Worm (Caenorhabditis elegans) whole organism, late embryonic: Measurements from ENCODE around the gene C33D9.13.
A peak's percentile ranks its signal among the peaks of the same experiment; 100 is the strongest.

Source experiments
- C08G9.2 ChIP-seq: sonication (generic microtip); optimal IDR thresholded peaks from 2 replicates; lab custom pipeline; 2016; ENCODE audit warnings: mild to moderate bottlenecking, missing genetic modification characterization, moderate library complexity, missing compliant biosample characterization
- C38D4.7 ChIP-seq: fragments of 200-800 bp; sonication (Bioruptor generic); optimal IDR thresholded peaks from 2 replicates; lab custom pipeline; 2018; ENCODE audit warnings: mild to moderate bottlenecking, missing genetic modification characterization, moderate library complexity, missing compliant biosample characterization
- K09A11.1 ChIP-seq: sonication (generic microtip); optimal IDR thresholded peaks from 2 replicates; lab custom pipeline; 2017; ENCODE audit warnings: antibody characterized with exemption, mild to moderate bottlenecking, missing genetic modification characterization, missing compliant biosample characterization; ENCODE audit not compliant: insufficient read depth
- ama-1 ChIP-seq: fragments of 150-350 bp; optimal IDR thresholded peaks from 2 replicates; lab custom pipeline; 2014
- ceh-14 ChIP-seq: sonication (generic microtip); optimal IDR thresholded peaks from 2 replicates; lab custom pipeline; 2016; ENCODE audit warnings: missing genotype, missing genetic modification characterization, missing compliant biosample characterization
- ceh-18 ChIP-seq: sonication (generic microtip); optimal IDR thresholded peaks from 2 replicates; lab custom pipeline; 2016; ENCODE audit warnings: missing genetic modification characterization, missing compliant biosample characterization
- ceh-2 ChIP-seq: sonication (generic microtip); optimal IDR thresholded peaks from 2 replicates; lab custom pipeline; 2016; ENCODE audit warnings: missing genotype, missing genetic modification characterization, missing compliant biosample characterization
- ceh-22 ChIP-seq: sonication (generic microtip); optimal IDR thresholded peaks from 2 replicates; lab custom pipeline; 2017; ENCODE audit warnings: missing biosample characterization, missing genetic modification characterization
- ceh-31 ChIP-seq: sonication (generic microtip); optimal IDR thresholded peaks from 2 replicates; lab custom pipeline; 2016; ENCODE audit warnings: missing genetic modification characterization, missing compliant biosample characterization
- ceh-34 ChIP-seq: sonication (generic microtip); optimal IDR thresholded peaks from 2 replicates; lab custom pipeline; 2016; ENCODE audit warnings: mild to moderate bottlenecking, missing genetic modification characterization, missing compliant biosample characterization
- ceh-48 ChIP-seq: sonication (generic microtip); optimal IDR thresholded peaks from 2 replicates; lab custom pipeline; 2016; ENCODE audit warnings: missing genetic modification characterization, inconsistent platforms, missing compliant biosample characterization
- ceh-6 ChIP-seq: fragments of 200-800 bp; sonication (Bioruptor generic); optimal IDR thresholded peaks from 2 replicates; lab custom pipeline; 2018; ENCODE audit warnings: mild to moderate bottlenecking, missing genetic modification characterization, missing compliant biosample characterization
- dmd-4 ChIP-seq: sonication (generic microtip); optimal IDR thresholded peaks from 2 replicates; lab custom pipeline; 2016; ENCODE audit warnings: borderline replicate concordance, missing genetic modification characterization, missing compliant biosample characterization
- elt-2 ChIP-seq: sonication (generic microtip); optimal IDR thresholded peaks from 2 replicates; lab custom pipeline; 2016; ENCODE audit warnings: missing genetic modification reagents, missing genetic modification characterization, missing compliant biosample characterization
- elt-4 ChIP-seq: sonication (generic microtip); optimal IDR thresholded peaks from 2 replicates; lab custom pipeline; 2016; ENCODE audit warnings: missing genetic modification characterization, missing compliant biosample characterization
- ets-4 ChIP-seq: sonication (generic microtip); optimal IDR thresholded peaks from 2 replicates; lab custom pipeline; 2016; ENCODE audit warnings: missing genetic modification characterization, missing compliant biosample characterization
- fkh-10 ChIP-seq: fragments of 150-350 bp; optimal IDR thresholded peaks from 2 replicates; lab custom pipeline; 2014; ENCODE audit warnings: missing biosample characterization, missing genetic modification reagents, missing genetic modification characterization
- fkh-6 ChIP-seq: sonication (generic microtip); optimal IDR thresholded peaks from 2 replicates; lab custom pipeline; 2016; ENCODE audit warnings: missing genetic modification characterization, missing compliant biosample characterization
- gmeb-2 ChIP-seq: sonication (generic microtip); optimal IDR thresholded peaks from 2 replicates; lab custom pipeline; 2016; ENCODE audit warnings: missing genetic modification characterization, inconsistent platforms, missing compliant biosample characterization
- hlh-13 ChIP-seq: fragments of 200-800 bp; sonication (Bioruptor generic); optimal IDR thresholded peaks from 2 replicates; lab custom pipeline; 2018; ENCODE audit warnings: mild to moderate bottlenecking, missing genetic modification characterization, missing compliant biosample characterization
- hlh-30 ChIP-seq: sonication (generic microtip); optimal IDR thresholded peaks from 2 replicates; lab custom pipeline; 2017; ENCODE audit warnings: antibody characterized with exemption, missing genetic modification characterization, missing compliant biosample characterization; ENCODE audit not compliant: insufficient read depth
- hlh-6 ChIP-seq: sonication (generic microtip); optimal IDR thresholded peaks from 2 replicates; lab custom pipeline; 2016; ENCODE audit warnings: missing genotype, missing genetic modification characterization, missing compliant biosample characterization
- hlh-8 ChIP-seq: sonication (generic microtip); optimal IDR thresholded peaks from 2 replicates; lab custom pipeline; 2016; ENCODE audit warnings: missing genotype, missing genetic modification characterization, missing compliant biosample characterization
- madf-2 ChIP-seq: sonication (generic microtip); optimal IDR thresholded peaks from 2 replicates; lab custom pipeline; 2017; ENCODE audit warnings: missing genetic modification characterization, missing compliant biosample characterization
- nfya-1 ChIP-seq: sonication (generic microtip); optimal IDR thresholded peaks from 2 replicates; lab custom pipeline; 2017; ENCODE audit warnings: missing genetic modification characterization, mild to moderate bottlenecking, missing compliant biosample characterization, antibody characterized with exemption, moderate library complexity
- nhr-232 ChIP-seq: sonication (generic microtip); optimal IDR thresholded peaks from 2 replicates; lab custom pipeline; 2016; ENCODE audit warnings: missing genetic modification characterization, missing compliant biosample characterization
- odd-2 ChIP-seq: sonication (generic microtip); optimal IDR thresholded peaks from 2 replicates; lab custom pipeline; 2017; ENCODE audit warnings: antibody characterized with exemption, mild to moderate bottlenecking, missing genetic modification characterization, missing compliant biosample characterization
- pha-2 ChIP-seq: sonication (generic microtip); optimal IDR thresholded peaks from 2 replicates; lab custom pipeline; 2017; ENCODE audit warnings: mild to moderate bottlenecking, missing genetic modification characterization, missing compliant biosample characterization
- pha-4 ChIP-seq: fragments of 150-350 bp; optimal IDR thresholded peaks from 2 replicates; lab custom pipeline; 2018; ENCODE audit warnings: missing biosample characterization, missing genetic modification reagents, missing genetic modification characterization
- rnt-1 ChIP-seq: sonication (generic microtip); optimal IDR thresholded peaks from 2 replicates; lab custom pipeline; 2016; ENCODE audit warnings: missing genetic modification characterization, missing compliant biosample characterization
- sdc-2 ChIP-seq: sonication (generic microtip); optimal IDR thresholded peaks from 2 replicates; lab custom pipeline; 2016; ENCODE audit warnings: missing genotype, missing genetic modification characterization, missing compliant biosample characterization
- sox-4 ChIP-seq: sonication (generic microtip); optimal IDR thresholded peaks from 2 replicates; lab custom pipeline; 2017; ENCODE audit warnings: mild to moderate bottlenecking, missing genetic modification characterization, inconsistent platforms, missing compliant biosample characterization
- syd-9 ChIP-seq: sonication (generic microtip); optimal IDR thresholded peaks from 2 replicates; lab custom pipeline; 2016; ENCODE audit warnings: mild to moderate bottlenecking, missing genetic modification characterization, moderate library complexity, missing compliant biosample characterization
- tbx-2 ChIP-seq: sonication (generic microtip); optimal IDR thresholded peaks from 2 replicates; lab custom pipeline; 2016; ENCODE audit warnings: missing genetic modification characterization, missing compliant biosample characterization
- unc-3 ChIP-seq, 2 experiments: fragments of 200-800 bp in 1 of 2; sonication (Bioruptor generic) in 1 of 2; sonication (generic microtip) in 1 of 2; conservative IDR thresholded peaks in 1 of 2; optimal IDR thresholded peaks in 1 of 2; 2 replicates each; pipeline versions ENCODE4 v1.3.6 to Lab custom; 2016 to 2022; ENCODE audit warnings: missing compliant biosample characterization in 2 of 2, missing genetic modification characterization in 2 of 2, missing genetic modification reagents in 1 of 2
- unc-42 ChIP-seq: sonication (generic microtip); optimal IDR thresholded peaks from 2 replicates; lab custom pipeline; 2016; ENCODE audit warnings: missing genotype, missing genetic modification characterization, missing compliant biosample characterization

Gene C33D9.13

DNA sequence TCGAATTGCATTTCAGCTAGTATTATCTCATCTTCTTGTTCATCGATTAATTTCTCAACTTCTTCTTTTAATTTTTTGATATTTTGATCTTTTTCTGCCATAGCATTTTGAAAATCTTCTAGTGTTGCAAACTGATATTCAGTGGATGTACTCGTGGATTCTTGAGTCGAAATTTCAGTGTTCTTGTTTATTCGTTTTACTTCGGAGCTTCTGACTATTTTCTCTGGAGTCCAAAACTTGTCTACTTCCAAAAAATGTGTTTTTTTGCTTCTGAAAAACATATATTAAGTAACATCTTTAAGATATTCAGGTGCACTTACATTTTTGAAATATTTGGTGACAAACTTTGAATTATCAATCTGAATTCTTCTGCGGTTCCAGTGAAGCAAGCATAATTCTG, 15.5 kb downstream of the C33D9.13 start, which contains the start of gene F20C5.5:
Gene F20C5.5 (minus strand): TSS at position 101 of the 400 bp plus-strand sequence.
- TF ChIP-seq ceh-2 (tag; lab: Kevin White, UChicago) (no peak), C38D4.7 (GFP tag; lab: Kevin White, UChicago) (no peak), fkh-6 (tag; lab: Kevin White, UChicago) (no peak), ceh-31 (tag; lab: Kevin White, UChicago) (no peak), K09A11.1 (tag; lab: Kevin White, UChicago) (no peak), ceh-22 (tag; lab: Kevin White, UChicago) (no peak), rnt-1 (tag; lab: Kevin White, UChicago) (no peak), gmeb-2 (tag; lab: Kevin White, UChicago) (no peak)

DNA sequence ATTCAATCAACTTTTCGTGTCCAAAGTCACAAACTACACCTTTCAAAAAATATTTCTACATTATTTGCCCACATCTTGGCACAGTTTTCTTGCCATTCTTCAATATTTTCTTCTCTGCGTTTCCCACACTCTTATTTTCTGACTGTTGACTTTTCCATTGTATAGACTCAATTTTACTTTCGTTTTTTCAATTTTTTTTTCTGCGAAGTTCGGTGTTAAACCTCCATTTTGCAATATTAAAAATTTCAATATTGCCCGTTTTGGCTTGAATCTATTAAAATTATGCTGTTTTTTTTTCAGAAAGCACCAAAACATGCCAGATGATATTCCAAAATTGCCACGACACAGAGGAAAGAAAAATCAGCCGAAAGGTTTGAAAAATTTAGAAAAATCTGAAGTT, 20.5 kb downstream of the C33D9.13 start, which contains the start of gene cdc-50.B:
Gene cdc-50.B (plus strand): TSS at position 301 of the 400 bp plus-strand sequence.
- TF ChIP-seq unc-3 (GFP tag; conservative IDR thresholded peaks at IDR 0.05; lab: Robert Waterston, UW), result no peak
- no peak for TF ChIP-seq unc-3 (tag; optimal IDR thresholded peaks at IDR 0.05; lab: Kevin White, UChicago)
- no peak for TF ChIP-seq elt-4 (tag; lab: Kevin White, UChicago)
- no peak for TF ChIP-seq unc-42 (tag; lab: Kevin White, UChicago)

DNA sequence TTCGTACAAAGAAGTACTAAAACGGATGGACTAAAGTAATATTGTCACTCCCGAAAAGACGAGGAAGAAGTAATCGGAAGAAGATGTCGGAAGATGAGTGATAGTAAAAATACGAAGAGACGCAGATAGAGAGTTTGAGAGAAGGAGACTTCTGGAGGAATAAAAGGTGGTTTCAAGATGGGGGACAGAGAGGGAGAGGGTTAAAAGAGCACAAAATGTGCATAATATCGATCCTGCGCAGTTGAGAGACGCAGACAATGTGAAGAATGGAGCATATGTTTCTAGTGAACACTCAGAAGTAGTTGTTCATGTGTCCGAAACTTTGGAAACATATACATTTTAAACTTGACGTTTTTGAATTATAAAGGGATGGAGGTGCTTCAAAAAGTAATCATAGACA, 22.6 kb downstream of the C33D9.13 start:
- TF ChIP-seq ceh-48 (tag; lab: Kevin White, UChicago) (peak; percentile 92), ceh-34 (tag; lab: Kevin White, UChicago) (peak; percentile 49), ceh-14 (no peak), unc-42 (tag; lab: Kevin White, UChicago) (peak; percentile 84), C08G9.2 (no peak), ceh-18 (tag; lab: Kevin White, UChicago) (peak; percentile 20), hlh-8 (tag; lab: Kevin White, UChicago) (peak; percentile 69), pha-4 (tag; lab: Kevin White, UChicago) (no peak), tbx-2 (peak; percentile 44), nfya-1 (tag; lab: Kevin White, UChicago) (peak; percentile 52), ceh-31 (tag; lab: Kevin White, UChicago) (peak; percentile 82), K09A11.1 (tag; lab: Kevin White, UChicago) (no peak), hlh-13 (no peak), madf-2 (no peak)

DNA sequence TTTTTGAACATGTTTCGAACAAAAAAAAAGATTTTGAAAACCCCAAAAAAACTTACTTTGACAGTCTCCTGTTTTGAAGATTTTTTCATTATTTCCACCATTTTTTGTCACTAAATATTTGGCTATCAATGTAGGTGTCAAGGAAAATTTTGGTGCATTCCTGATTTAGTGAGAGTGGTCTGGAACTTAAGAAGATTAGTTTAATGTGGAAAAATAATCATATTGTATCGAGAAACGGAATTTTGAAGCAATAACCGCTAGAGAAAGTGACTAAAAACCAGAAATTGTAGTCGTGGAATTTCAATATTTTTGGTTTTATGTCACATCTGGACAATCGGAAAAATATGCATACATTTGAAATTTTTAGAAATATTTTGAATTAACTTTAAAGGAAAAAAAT, 23.2 kb downstream of the C33D9.13 start, which contains the start of the genes F20C5.11 and klp-11:
Gene F20C5.11 (minus strand): TSS at position 101 of the 400 bp plus-strand sequence.
Gene klp-11 (minus strand): TSS at position 171 of the 400 bp plus-strand sequence.
- TF ChIP-seq dmd-4 (tag; lab: Kevin White, UChicago), result no peak
- no peak for TF ChIP-seq hlh-30 (tag; lab: Kevin White, UChicago)
- no peak for TF ChIP-seq ceh-6 (GFP tag; lab: Kevin White, UChicago)
- TF ChIP-seq hlh-6 (tag; lab: Kevin White, UChicago), result no peak
- no peak for TF ChIP-seq ets-4 (tag; lab: Kevin White, UChicago)
- TF ChIP-seq ama-1 (lab: Kevin White, UChicago), result no peak
- TF ChIP-seq K09A11.1 (tag; lab: Kevin White, UChicago), result no peak
- no peak for TF ChIP-seq odd-2 (tag; lab: Kevin White, UChicago)
- no peak for TF ChIP-seq elt-4 (tag; lab: Kevin White, UChicago)
- no peak for TF ChIP-seq nhr-232 (tag; lab: Kevin White, UChicago)
- no peak for TF ChIP-seq sox-4 (tag; lab: Kevin White, UChicago)
- no peak for TF ChIP-seq pha-2 (tag; lab: Kevin White, UChicago)
- no peak for TF ChIP-seq elt-2 (tag; lab: Kevin White, UChicago)
- TF ChIP-seq syd-9 (tag; lab: Kevin White, UChicago), result no peak
- no peak for TF ChIP-seq fkh-10
- TF ChIP-seq sdc-2 (tag; lab: Kevin White, UChicago), result no peak
